Worm (Caenorhabditis elegans): ENCODE data around the gene idpa-2.

- TF ChIP-seq nhr-6 (tag; optimal IDR thresholded peaks at IDR 0.05) (no peak), zag-1 (tag; optimal IDR thresholded peaks at IDR 0.05) (no peak), nhr-237 (tag; optimal IDR thresholded peaks at IDR 0.05) (no peak), nhr-111 (GFP tag; optimal IDR thresholded peaks at IDR 0.05) (no peak), pha-4 (GFP tag; IDR thresholded peaks at IDR 0.05) (no peak), pha-4 (tag; optimal IDR thresholded peaks at IDR 0.05) (no peak), nhr-76 (tag; optimal IDR thresholded peaks at IDR 0.05) (no peak), ztf-11 (tag; optimal IDR thresholded peaks at IDR 0.05) (no peak), lin-38 (GFP tag; IDR thresholded peaks at IDR 0.05) (no peak), pqm-1 (tag; optimal IDR thresholded peaks at IDR 0.05) (no peak), dmd-9 (GFP tag; IDR thresholded peaks at IDR 0.05) (no peak), mdl-1 (tag; optimal IDR thresholded peaks at IDR 0.05) (no peak), T26A8.4 (GFP tag; IDR thresholded peaks at IDR 0.05) (no peak), hlh-30 (tag; optimal IDR thresholded peaks at IDR 0.05; ENCODE audit: insufficient read depth) (peak; percentile 8), ama-1 (optimal IDR thresholded peaks at IDR 0.05) (peak; percentile 74)
Observed at ce11 chrII:8745449-8746297, 46.9 kb downstream of the idpa-2 start.

Measured in whole organism, L4 larva.